Worm (Caenorhabditis elegans): ENCODE data around the gene hsp-12.3.
A peak's percentile ranks its signal among the peaks of the same experiment; 100 is the strongest.

The hsp-12.3 gene

ce11 chrIV:9450375-9450774, 5.1 kb upstream of the hsp-12.3 start, which contains the start of gene cpin-1:
TSS of gene cpin-1 (plus strand) at chrIV:9450675.
- no peak for TF ChIP-seq dmd-4 (tag; optimal IDR thresholded peaks at IDR 0.05; ENCODE audit: borderline replicate concordance)
- no peak for TF ChIP-seq npax-4 (tag; optimal IDR thresholded peaks at IDR 0.05)
- TF ChIP-seq elt-2 (tag; optimal IDR thresholded peaks at IDR 0.05), result no peak
- TF ChIP-seq zip-5 (tag; optimal IDR thresholded peaks at IDR 0.05), result no peak
- no peak for TF ChIP-seq F13H6.1 (tag; optimal IDR thresholded peaks at IDR 0.05)
- no peak for TF ChIP-seq pqm-1 (tag; optimal IDR thresholded peaks at IDR 0.05)
- TF ChIP-seq pat-9 (tag; optimal IDR thresholded peaks at IDR 0.05), result no peak
- no peak for TF ChIP-seq dve-1 (tag; optimal IDR thresholded peaks at IDR 0.05)
- no peak for TF ChIP-seq Y22D7AL.16 (tag; optimal IDR thresholded peaks at IDR 0.05)
- no peak for TF ChIP-seq T23F11.4 (GFP tag; optimal IDR thresholded peaks at IDR 0.05)
- TF ChIP-seq ztf-16 (tag; optimal IDR thresholded peaks at IDR 0.05), result no peak
- no peak for TF ChIP-seq hlh-13 (GFP tag; optimal IDR thresholded peaks at IDR 0.05)
- TF ChIP-seq fkh-6 (tag; optimal IDR thresholded peaks at IDR 0.05), result no peak
- TF ChIP-seq nhr-11 (tag; optimal IDR thresholded peaks at IDR 0.05), result no peak
- no peak for TF ChIP-seq sox-4 (tag; optimal IDR thresholded peaks at IDR 0.05)
- no peak for TF ChIP-seq pha-2 (tag; optimal IDR thresholded peaks at IDR 0.05)
- no peak for TF ChIP-seq unc-86 (tag; optimal IDR thresholded peaks at IDR 0.05)
- no peak for TF ChIP-seq hlh-8 (tag; optimal IDR thresholded peaks at IDR 0.05)

DNA sequence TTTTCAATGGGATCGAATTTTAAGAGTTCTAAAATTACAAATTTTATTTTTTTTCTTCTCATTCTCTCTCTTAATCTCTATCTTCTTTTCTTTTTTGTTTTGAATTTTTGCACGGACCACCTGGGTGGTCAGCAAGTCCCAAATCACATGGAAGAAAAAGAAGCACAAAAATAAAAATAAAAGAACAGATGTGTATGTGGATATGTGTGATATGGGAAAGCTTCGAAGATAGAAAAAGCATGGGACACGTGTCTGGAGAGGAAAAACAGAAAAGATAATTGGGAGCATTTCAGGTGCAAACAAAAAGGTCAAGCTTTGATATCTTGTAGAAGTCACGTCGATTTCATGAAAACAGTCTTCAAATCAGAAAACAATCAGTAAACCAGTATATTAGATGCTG, 1.9 kb upstream of the hsp-12.3 start, which contains the start of gene hsp-12.6:
hsp-12.6 (minus strand) TSS at position 20 of the 400 bp plus-strand sequence.
- TF ChIP-seq unc-86 (tag; optimal IDR thresholded peaks at IDR 0.05) (no peak), eyg-1 (tag; optimal IDR thresholded peaks at IDR 0.05) (no peak), pag-3 (tag; optimal IDR thresholded peaks at IDR 0.05; ENCODE audit: borderline replicate concordance) (no peak), lim-6 (tag; optimal IDR thresholded peaks at IDR 0.05) (no peak), fkh-10 (GFP tag; optimal IDR thresholded peaks at IDR 0.05) (no peak), nhr-232 (tag; optimal IDR thresholded peaks at IDR 0.05) (no peak), ets-4 (tag; optimal IDR thresholded peaks at IDR 0.05) (no peak), pax-1 (tag; optimal IDR thresholded peaks at IDR 0.05) (no peak), K09A11.1 (tag; optimal IDR thresholded peaks at IDR 0.05; ENCODE audit: insufficient read depth) (no peak), ztf-16 (tag; optimal IDR thresholded peaks at IDR 0.05) (no peak), ceh-31 (tag; optimal IDR thresholded peaks at IDR 0.05) (no peak), ceh-19 (GFP tag; optimal IDR thresholded peaks at IDR 0.05) (no peak)

DNA sequence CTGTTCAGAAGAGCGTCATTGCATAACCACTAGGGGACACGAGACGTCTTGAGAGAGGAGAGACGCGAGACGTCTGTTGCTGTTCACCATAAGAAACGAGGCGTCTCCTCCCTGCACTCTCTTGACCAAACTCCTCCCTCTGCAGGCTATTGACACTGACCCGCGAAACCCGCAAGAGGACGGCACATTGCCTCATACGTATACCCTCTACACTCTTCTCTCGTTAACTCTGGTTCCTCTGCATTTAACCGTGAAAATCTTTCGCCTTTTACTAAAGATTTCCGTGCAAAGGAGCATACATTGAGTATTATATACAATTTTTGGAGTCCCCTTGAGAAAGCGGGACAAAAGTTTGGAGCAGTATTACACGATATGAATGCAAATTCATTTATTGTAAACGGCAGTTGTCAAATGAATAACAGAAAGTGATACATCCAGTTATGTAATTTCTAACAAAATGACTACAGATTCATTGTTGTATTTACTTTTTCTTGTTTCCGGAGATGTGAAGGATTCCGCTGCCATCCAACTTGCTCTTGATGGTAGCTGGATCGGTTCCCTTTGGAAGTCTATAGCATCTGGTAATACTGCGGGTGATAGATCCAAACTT, 785 bp downstream of the hsp-12.3 start:
- TF ChIP-seq Y22D7AL.16 (tag; optimal IDR thresholded peaks at IDR 0.05) (no peak), mec-3 (tag; optimal IDR thresholded peaks at IDR 0.05; ENCODE audit: borderline replicate concordance) (no peak), T23F11.4 (GFP tag; optimal IDR thresholded peaks at IDR 0.05) (no peak), odd-2 (tag; optimal IDR thresholded peaks at IDR 0.05) (no peak), tbx-7 (tag; optimal IDR thresholded peaks at IDR 0.05) (peak; percentile 6), K09A11.1 (tag; optimal IDR thresholded peaks at IDR 0.05; ENCODE audit: insufficient read depth) (no peak), nhr-232 (tag; optimal IDR thresholded peaks at IDR 0.05) (no peak), ceh-18 (tag; optimal IDR thresholded peaks at IDR 0.05) (peak; percentile 77), hlh-13 (GFP tag; optimal IDR thresholded peaks at IDR 0.05) (no peak), pat-9 (tag; optimal IDR thresholded peaks at IDR 0.05) (no peak), npax-4 (tag; optimal IDR thresholded peaks at IDR 0.05) (no peak), lim-6 (tag; optimal IDR thresholded peaks at IDR 0.05) (no peak), ztf-16 (tag; optimal IDR thresholded peaks at IDR 0.05) (peak; percentile 40), unc-55 (GFP tag; optimal IDR thresholded peaks at IDR 0.05) (peak; percentile 50), ceh-9 (tag; optimal IDR thresholded peaks at IDR 0.05) (no peak), ceh-2 (tag; optimal IDR thresholded peaks at IDR 0.05) (peak; percentile 41), sox-4 (tag; optimal IDR thresholded peaks at IDR 0.05) (no peak), che-1 (tag; optimal IDR thresholded peaks at IDR 0.05) (peak; percentile 33), pax-1 (tag; optimal IDR thresholded peaks at IDR 0.05) (peak; percentile 59), elt-2 (tag; optimal IDR thresholded peaks at IDR 0.05) (peak; percentile 77), ama-1 (optimal IDR thresholded peaks at IDR 0.05) (peak; percentile 97), gmeb-2 (tag; optimal IDR thresholded peaks at IDR 0.05) (no peak), lin-11 (tag; optimal IDR thresholded peaks at IDR 0.05) (no peak), ceh-24 (tag; optimal IDR thresholded peaks at IDR 0.05) (no peak), ref-2 (tag; optimal IDR thresholded peaks at IDR 0.05) (peak; percentile 76), hlh-8 (tag; optimal IDR thresholded peaks at IDR 0.05) (peak; percentile 26), ceh-34 (tag; optimal IDR thresholded peaks at IDR 0.05) (peak; percentile 82), hlh-15 (tag; optimal IDR thresholded peaks at IDR 0.05) (no peak), pha-2 (tag; optimal IDR thresholded peaks at IDR 0.05) (peak; percentile 7), fkh-10 (GFP tag; optimal IDR thresholded peaks at IDR 0.05) (no peak), F13H6.1 (tag; optimal IDR thresholded peaks at IDR 0.05) (peak; percentile 42), dmd-4 (tag; optimal IDR thresholded peaks at IDR 0.05; ENCODE audit: borderline replicate concordance) (no peak), ets-4 (tag; optimal IDR thresholded peaks at IDR 0.05) (peak; percentile 61), pha-4 (tag; optimal IDR thresholded peaks at IDR 0.05) (no peak), ceh-48 (tag; optimal IDR thresholded peaks at IDR 0.05) (peak; percentile 7), unc-86 (tag; optimal IDR thresholded peaks at IDR 0.05) (no peak), pqm-1 (tag; optimal IDR thresholded peaks at IDR 0.05) (no peak), zip-5 (tag; optimal IDR thresholded peaks at IDR 0.05) (no peak)
